Worm (Caenorhabditis elegans) whole organism, L1 larva: ENCODE measurements around the gene lpr-4.

Experiments used
- C04F5.9 ChIP-seq: sonication (generic microtip); optimal IDR thresholded peaks from 2 replicates; lab custom pipeline; 2016; ENCODE audit warnings: missing genetic modification characterization, missing compliant biosample characterization
- C16A3.4 ChIP-seq: fragments of 150-350 bp; optimal IDR thresholded peaks from 2 replicates; lab custom pipeline; 2014; ENCODE audit warnings: missing biosample characterization, missing genetic modification characterization
- C34B4.2 ChIP-seq: sonication (generic microtip); optimal IDR thresholded peaks from 2 replicates; lab custom pipeline; 2017; ENCODE audit warnings: mild to moderate bottlenecking, missing genetic modification characterization, missing compliant biosample characterization
- F16B12.6 ChIP-seq: fragments of 150-350 bp; optimal IDR thresholded peaks from 2 replicates; lab custom pipeline; 2014; ENCODE audit warnings: missing biosample characterization, missing genetic modification characterization
- aha-1 ChIP-seq: fragments of 150-350 bp; optimal IDR thresholded peaks from 2 replicates; lab custom pipeline; 2014; ENCODE audit warnings: missing biosample characterization, missing genetic modification characterization
- alr-1 ChIP-seq: fragments of 200-800 bp; sonication (Bioruptor generic); optimal IDR thresholded peaks from 2 replicates; lab custom pipeline; 2018; ENCODE audit warnings: borderline replicate concordance, mild to moderate bottlenecking, missing genetic modification characterization, missing compliant biosample characterization
- aly-2 ChIP-seq: fragments of 150-350 bp; optimal IDR thresholded peaks from 2 replicates; lab custom pipeline; 2014; ENCODE audit warnings: missing biosample characterization, missing genetic modification characterization
- blmp-1 ChIP-seq: fragments of 150-350 bp; optimal IDR thresholded peaks from 2 replicates; lab custom pipeline; 2014; ENCODE audit warnings: missing biosample characterization, missing genetic modification characterization
- ceh-8 ChIP-seq: fragments of 200-800 bp; sonication (Bioruptor generic); optimal IDR thresholded peaks from 2 replicates; lab custom pipeline; 2018; ENCODE audit warnings: mild to moderate bottlenecking, missing genetic modification characterization, moderate library complexity, missing compliant biosample characterization
- ces-1 ChIP-seq: fragments of 150-350 bp; optimal IDR thresholded peaks from 2 replicates; lab custom pipeline; 2014; ENCODE audit warnings: missing biosample characterization, missing genetic modification reagents, missing genetic modification characterization
- dsc-1 ChIP-seq: sonication (generic microtip); optimal IDR thresholded peaks from 2 replicates; lab custom pipeline; 2016; ENCODE audit warnings: mild to moderate bottlenecking, missing genetic modification characterization, missing compliant biosample characterization
- efl-3 ChIP-seq: fragments of 200-800 bp; sonication (Bioruptor generic); optimal IDR thresholded peaks from 2 replicates; lab custom pipeline; 2018; ENCODE audit warnings: mild to moderate bottlenecking, missing genetic modification characterization, missing compliant biosample characterization
- egl-13 ChIP-seq: sonication (generic microtip); optimal IDR thresholded peaks from 2 replicates; lab custom pipeline; 2016; ENCODE audit warnings: missing genotype, missing genetic modification reagents, missing genetic modification characterization, missing compliant biosample characterization
- egl-27 ChIP-seq, 2 experiments: fragments of 150-350 bp in 1 of 2; sonication (generic microtip); optimal IDR thresholded peaks; 3 replicates each; lab custom pipeline; 2017 to 2018; ENCODE audit warnings: missing biosample characterization in 2 of 2, missing genetic modification characterization in 2 of 2, missing genetic modification reagents in 2 of 2
- ets-5 ChIP-seq: fragments of 200-800 bp; sonication (Bioruptor generic); IDR thresholded peaks from 2 replicates; pipeline ENCODE4 v1.3.6; 2022; ENCODE audit warnings: missing genetic modification characterization, missing compliant biosample characterization
- fkh-10 ChIP-seq: sonication (generic microtip); optimal IDR thresholded peaks from 2 replicates; lab custom pipeline; 2017; ENCODE audit warnings: missing biosample characterization, missing genetic modification reagents, missing genetic modification characterization
- fkh-4 ChIP-seq: sonication (generic microtip); optimal IDR thresholded peaks from 2 replicates; lab custom pipeline; 2016; ENCODE audit warnings: missing compliant biosample characterization, missing genetic modification characterization, borderline replicate concordance
- fkh-8 ChIP-seq: sonication (generic microtip); optimal IDR thresholded peaks from 2 replicates; lab custom pipeline; 2016; ENCODE audit warnings: mild to moderate bottlenecking, missing genetic modification characterization, missing compliant biosample characterization
- fos-1 ChIP-seq: fragments of 150-350 bp; optimal IDR thresholded peaks from 2 replicates; lab custom pipeline; 2014; ENCODE audit warnings: missing biosample characterization, missing genetic modification characterization
- grh-1 ChIP-seq: fragments of 200-800 bp; sonication (Bioruptor generic); IDR thresholded peaks from 2 replicates; pipeline ENCODE4 v1.3.6; 2022; ENCODE audit warnings: missing genetic modification reagents, missing genetic modification characterization, missing compliant biosample characterization
- hpl-2 ChIP-seq: fragments of 150-350 bp; optimal IDR thresholded peaks from 2 replicates; lab custom pipeline; 2014; ENCODE audit warnings: missing biosample characterization, missing genetic modification reagents, missing genetic modification characterization
- irx-1 ChIP-seq: sonication (generic microtip); optimal IDR thresholded peaks from 2 replicates; lab custom pipeline; 2016; ENCODE audit warnings: missing genetic modification characterization, missing compliant biosample characterization
- isw-1 ChIP-seq: fragments of 200-800 bp; sonication (Bioruptor generic); IDR thresholded peaks from 2 replicates; pipeline ENCODE4 v1.3.6; 2022; ENCODE audit warnings: missing genetic modification characterization, missing compliant biosample characterization
- jun-1 ChIP-seq: fragments of 150-350 bp; optimal IDR thresholded peaks from 2 replicates; lab custom pipeline; 2014; ENCODE audit warnings: missing biosample characterization, missing genetic modification reagents, missing genetic modification characterization
- lin-14 ChIP-seq: fragments of 200-800 bp; sonication (Bioruptor generic); optimal IDR thresholded peaks from 2 replicates; lab custom pipeline; 2018; ENCODE audit warnings: mild to moderate bottlenecking, missing genetic modification characterization, moderate library complexity, missing compliant biosample characterization
- lin-15B ChIP-seq: fragments of 150-350 bp; sonication (generic microtip); optimal IDR thresholded peaks from 3 replicates; lab custom pipeline; 2014; ENCODE audit warnings: missing biosample characterization, missing genetic modification characterization
- lin-35 ChIP-seq, 2 experiments: fragments of 150-350 bp; optimal IDR thresholded peaks; 2 replicates each; lab custom pipeline; 2014; ENCODE audit warnings: missing biosample characterization in 2 of 2, missing genetic modification characterization in 2 of 2, missing genetic modification reagents in 2 of 2
- lin-39 ChIP-seq: fragments of 150-350 bp; optimal IDR thresholded peaks from 2 replicates; lab custom pipeline; 2014; ENCODE audit warnings: missing biosample characterization, missing genetic modification reagents, missing genetic modification characterization
- lir-3 ChIP-seq: sonication (generic microtip); optimal IDR thresholded peaks from 2 replicates; lab custom pipeline; 2016; ENCODE audit warnings: mild to moderate bottlenecking, missing genetic modification characterization, moderate library complexity, missing compliant biosample characterization; ENCODE audit not compliant: poor library complexity
- lsy-2 ChIP-seq, 2 experiments: fragments of 150-350 bp; optimal IDR thresholded peaks; 2 replicates each; lab custom pipeline; 2014; ENCODE audit warnings: missing biosample characterization in 2 of 2, missing genetic modification characterization in 2 of 2
- mef-2 ChIP-seq: fragments of 150-350 bp; optimal IDR thresholded peaks from 2 replicates; lab custom pipeline; 2014; ENCODE audit warnings: missing biosample characterization, missing genetic modification characterization
- mep-1 ChIP-seq: fragments of 150-350 bp; optimal IDR thresholded peaks from 2 replicates; lab custom pipeline; 2014; ENCODE audit warnings: missing biosample characterization, missing genetic modification characterization
- nhr-19 ChIP-seq: fragments of 200-800 bp; sonication (Bioruptor generic); conservative IDR thresholded peaks from 2 replicates; pipeline ENCODE4 v1.3.6; 2022; ENCODE audit warnings: missing genetic modification characterization, missing compliant biosample characterization
- nhr-237 ChIP-seq: fragments of 150-350 bp; optimal IDR thresholded peaks from 2 replicates; lab custom pipeline; 2014; ENCODE audit warnings: missing biosample characterization, missing genetic modification characterization
- nhr-71 ChIP-seq: sonication (generic microtip); optimal IDR thresholded peaks from 2 replicates; lab custom pipeline; 2016; ENCODE audit warnings: mild to moderate bottlenecking, missing genetic modification characterization, moderate library complexity, missing compliant biosample characterization
- nhr-77 ChIP-seq: fragments of 150-350 bp; optimal IDR thresholded peaks from 2 replicates; lab custom pipeline; 2014; ENCODE audit warnings: missing biosample characterization, missing genetic modification characterization
- nhr-84 ChIP-seq: sonication (generic microtip); optimal IDR thresholded peaks from 2 replicates; lab custom pipeline; 2017; ENCODE audit warnings: missing biosample characterization, missing genetic modification characterization
- nhr-85 ChIP-seq: sonication (generic microtip); peaks from one replicate; lab custom pipeline; 2016; ENCODE audit warnings: missing genetic modification characterization, inconsistent platforms, missing compliant biosample characterization
- nhr-90 ChIP-seq: sonication (generic microtip); optimal IDR thresholded peaks from 2 replicates; lab custom pipeline; 2016; ENCODE audit warnings: mild to moderate bottlenecking, missing genetic modification characterization, missing compliant biosample characterization; ENCODE audit not compliant: poor library complexity
- pag-3 ChIP-seq: sonication (generic microtip); optimal IDR thresholded peaks from 2 replicates; lab custom pipeline; 2017; ENCODE audit warnings: missing genetic modification characterization, mild to moderate bottlenecking, missing compliant biosample characterization, antibody characterized with exemption, borderline replicate concordance; ENCODE audit not compliant: insufficient read depth
- pax-3 ChIP-seq: fragments of 200-800 bp; sonication (Bioruptor generic); optimal IDR thresholded peaks from 2 replicates; lab custom pipeline; 2018; ENCODE audit warnings: mild to moderate bottlenecking, missing genetic modification characterization, moderate library complexity, missing compliant biosample characterization
- skn-1 ChIP-seq: fragments of 150-350 bp; optimal IDR thresholded peaks from 2 replicates; lab custom pipeline; 2014; ENCODE audit warnings: missing biosample characterization, missing genetic modification characterization
- snu-23 ChIP-seq: sonication (generic microtip); optimal IDR thresholded peaks from 2 replicates; lab custom pipeline; 2016; ENCODE audit warnings: missing genetic modification characterization, missing compliant biosample characterization
- sox-4 ChIP-seq: sonication (generic microtip); optimal IDR thresholded peaks from 2 replicates; lab custom pipeline; 2016; ENCODE audit warnings: missing genetic modification characterization, missing compliant biosample characterization
- sptf-1 ChIP-seq: fragments of 150-350 bp; optimal IDR thresholded peaks from 2 replicates; lab custom pipeline; 2014; ENCODE audit warnings: missing biosample characterization, missing genetic modification characterization
- swsn-7 ChIP-seq: sonication (generic microtip); optimal IDR thresholded peaks from 2 replicates; lab custom pipeline; 2016; ENCODE audit warnings: missing genetic modification characterization, missing compliant biosample characterization
- unc-62 ChIP-seq: fragments of 150-350 bp; optimal IDR thresholded peaks from 2 replicates; lab custom pipeline; 2014; ENCODE audit warnings: missing biosample characterization, missing genetic modification reagents, missing genetic modification characterization
- unc-86 ChIP-seq: sonication (generic microtip); optimal IDR thresholded peaks from 2 replicates; lab custom pipeline; 2016; ENCODE audit warnings: missing genetic modification characterization, missing compliant biosample characterization
- vab-15 ChIP-seq: sonication (generic microtip); optimal IDR thresholded peaks from 2 replicates; lab custom pipeline; 2017; ENCODE audit warnings: missing genotype, mild to moderate bottlenecking, missing genetic modification characterization, missing compliant biosample characterization
- xbp-1 ChIP-seq: sonication (generic microtip); optimal IDR thresholded peaks from 2 replicates; lab custom pipeline; 2016; ENCODE audit warnings: missing genetic modification characterization, missing compliant biosample characterization
- zip-4 ChIP-seq: fragments of 200-800 bp; sonication (Bioruptor generic); optimal IDR thresholded peaks from 2 replicates; lab custom pipeline; 2018; ENCODE audit warnings: mild to moderate bottlenecking, missing genetic modification characterization, moderate library complexity, missing compliant biosample characterization
- ztf-4 ChIP-seq: fragments of 150-350 bp; optimal IDR thresholded peaks from 2 replicates; lab custom pipeline; 2014; ENCODE audit warnings: missing biosample characterization, missing genetic modification characterization

Gene lpr-4

ce11 chrX:11093985-11094593, 29.2 kb downstream of the lpr-4 start (continued):
- TF ChIP-seq jun-1 (tag; lab: Kevin White, UChicago) (peak; percentile 100), ztf-4 (tag; lab: Kevin White, UChicago) (peak; percentile 100), C16A3.4 (tag; lab: Kevin White, UChicago) (peak; percentile 100), ceh-8 (GFP tag; lab: Kevin White, UChicago) (peak; percentile 100), mep-1 (peak; percentile 100), aly-2 (tag; lab: Kevin White, UChicago) (peak; percentile 96), ets-5 (GFP tag; lab: Robert Waterston, UW) (peak; percentile 98), snu-23 (peak; percentile 100), F16B12.6 (tag; lab: Kevin White, UChicago) (peak; percentile 56), skn-1 (tag; lab: Kevin White, UChicago) (peak; percentile 99), hpl-2 (peak; percentile 100), aha-1 (tag; lab: Kevin White, UChicago) (peak; percentile 87), swsn-7 (tag; lab: Kevin White, UChicago) (peak; percentile 99), sox-4 (tag; lab: Kevin White, UChicago) (peak; percentile 99), isw-1 (GFP tag; lab: Robert Waterston, UW) (peak; percentile 95), vab-15 (tag; lab: Kevin White, UChicago) (peak; percentile 84), C04F5.9 (peak; percentile 96), nhr-237 (tag; lab: Kevin White, UChicago) (peak; percentile 98), unc-62 (GFP tag; lab: Kevin White, UChicago) (peak; percentile 85), lsy-2 (tag; optimal IDR thresholded peaks at IDR 0.05; lab: Kevin White, UChicago) (peak; percentile 96 to 97), xbp-1 (peak; percentile 97), unc-86 (tag; lab: Kevin White, UChicago) (peak; percentile 99), pax-3 (tag; lab: Kevin White, UChicago) (peak; percentile 97), fkh-10 (GFP tag; lab: Kevin White, UChicago) (peak; percentile 100), pag-3 (tag; lab: Kevin White, UChicago) (peak; percentile 77), irx-1 (tag; lab: Kevin White, UChicago) (peak; percentile 100), sptf-1 (tag; lab: Kevin White, UChicago) (no peak), alr-1 (tag; lab: Kevin White, UChicago) (no peak), egl-13 (peak; percentile 99), lin-15B (peak; percentile 3), fos-1 (tag; lab: Kevin White, UChicago) (peak; percentile 100), nhr-90 (tag; lab: Kevin White, UChicago) (peak; percentile 100), lin-35 (GFP tag; optimal IDR thresholded peaks at IDR 0.05; lab: Kevin White, UChicago) (peak; percentile 83 to 94), zip-4 (GFP tag; lab: Kevin White, UChicago) (peak; percentile 97), mef-2 (tag; lab: Kevin White, UChicago) (peak; percentile 95), nhr-19 (GFP tag; lab: Robert Waterston, UW) (peak; percentile 99), efl-3 (GFP tag; lab: Kevin White, UChicago) (peak; percentile 99), nhr-71 (tag; lab: Kevin White, UChicago) (peak; percentile 99), blmp-1 (tag; lab: Kevin White, UChicago) (peak; percentile 71), lir-3 (tag; lab: Kevin White, UChicago) (peak; percentile 95), nhr-84 (tag; lab: Kevin White, UChicago) (peak; percentile 99), lin-39 (tag; lab: Kevin White, UChicago) (peak; percentile 100), nhr-85 (tag; lab: Kevin White, UChicago) (peak; percentile 99), C34B4.2 (tag; lab: Kevin White, UChicago) (peak; percentile 70), grh-1 (GFP tag; lab: Robert Waterston, UW) (peak; percentile 97), ces-1 (GFP tag; lab: Kevin White, UChicago) (peak; percentile 98), egl-27 (tag; optimal IDR thresholded peaks at IDR 0.05; lab: Kevin White, UChicago) (peak; percentile 96 to 99), nhr-77 (tag; lab: Kevin White, UChicago) (peak; percentile 100), fkh-8 (peak; percentile 97), lin-14 (GFP tag; lab: Kevin White, UChicago) (peak; percentile 99), dsc-1 (tag; lab: Kevin White, UChicago) (peak; percentile 100), fkh-4 (tag; lab: Kevin White, UChicago) (peak; percentile 96)
